Fruit fly (Drosophila melanogaster) whole organism, embryonic: Measurements from ENCODE around the gene CG5910.
A peak's percentile ranks its signal among the peaks of the same experiment; 100 is the strongest.

ENCODE experiments used
- Aef1 ChIP-seq: fragments of 200-800 bp; sonication (Bioruptor generic); IDR thresholded peaks from 3 replicates; pipeline ENCODE4 v1.3.6; 2022; ENCODE audit warnings: missing biosample characterization, missing genetic modification characterization
- Bdp1 ChIP-seq: fragments of 200-800 bp; sonication (Bioruptor generic); optimal IDR thresholded peaks from 3 replicates; lab custom pipeline; 2016; ENCODE audit warnings: missing biosample characterization, missing genetic modification characterization
- CG10267 ChIP-seq: fragments of 200-800 bp; sonication (Bioruptor generic); optimal IDR thresholded peaks from 2 replicates; lab custom pipeline; 2018; ENCODE audit warnings: missing biosample characterization, mild to moderate bottlenecking, missing genetic modification characterization, moderate library complexity
- CG10462 ChIP-seq: fragments of 200-800 bp; sonication (Bioruptor generic); optimal IDR thresholded peaks from 2 replicates; lab custom pipeline; 2016; ENCODE audit warnings: missing biosample characterization, missing genetic modification characterization
- CG11085 ChIP-seq: fragments of 200-800 bp; sonication (Bioruptor generic); IDR thresholded peaks from 2 replicates; pipeline ENCODE4 v1.3.6; 2022; ENCODE audit warnings: missing biosample characterization, missing genetic modification characterization
- CG11247 ChIP-seq: fragments of 200-800 bp; sonication (Bioruptor generic); IDR thresholded peaks from 2 replicates; pipeline ENCODE4 v1.3.6; 2022; ENCODE audit warnings: missing biosample characterization, missing genetic modification characterization
- CG12155 ChIP-seq: fragments of 200-800 bp; sonication (Bioruptor generic); optimal IDR thresholded peaks from 3 replicates; lab custom pipeline; 2016; ENCODE audit warnings: missing biosample characterization, missing genetic modification characterization
- CG12391 ChIP-seq: fragments of 200-800 bp; sonication (Bioruptor generic); optimal IDR thresholded peaks from 3 replicates; lab custom pipeline; 2018; ENCODE audit warnings: missing biosample characterization, mild to moderate bottlenecking, missing genetic modification characterization, moderate library complexity
- CG14441 ChIP-seq: fragments of 200-800 bp; sonication (Bioruptor generic); IDR thresholded peaks from 2 replicates; pipeline ENCODE4 v1.3.6; 2022; ENCODE audit warnings: missing biosample characterization, missing genetic modification characterization
- CG17568 ChIP-seq: fragments of 200-800 bp; sonication (Bioruptor generic); optimal IDR thresholded peaks from 2 replicates; lab custom pipeline; 2018; ENCODE audit warnings: missing biosample characterization, mild to moderate bottlenecking, missing genetic modification characterization, moderate library complexity
- CG31224 ChIP-seq: fragments of 200-800 bp; sonication (Bioruptor generic); IDR thresholded peaks from 2 replicates; pipeline ENCODE4 v1.3.6; 2022; ENCODE audit warnings: missing biosample characterization, missing genetic modification characterization
- CG33557 ChIP-seq: fragments of 200-800 bp; sonication (Bioruptor generic); optimal IDR thresholded peaks from 2 replicates; lab custom pipeline; 2019; ENCODE audit warnings: missing biosample characterization, mild to moderate bottlenecking, missing genetic modification characterization, moderate library complexity
- CG42726 ChIP-seq: fragments of 200-800 bp; sonication (Bioruptor generic); IDR thresholded peaks from 2 replicates; pipeline ENCODE4 v1.3.6; 2022; ENCODE audit warnings: missing biosample characterization, missing genetic modification characterization; ENCODE audit not compliant: partially characterized antibody
- CG4328 ChIP-seq: fragments of 200-800 bp; sonication (Bioruptor generic); optimal IDR thresholded peaks from 3 replicates; lab custom pipeline; 2017; ENCODE audit warnings: missing biosample characterization, missing genetic modification reagents, missing genetic modification characterization
- CG4730 ChIP-seq: fragments of 200-800 bp; sonication (Bioruptor generic); IDR thresholded peaks from 2 replicates; pipeline ENCODE4 v1.3.6; 2022; ENCODE audit warnings: missing biosample characterization, missing genetic modification characterization
- CG4820 ChIP-seq: fragments of 200-800 bp; sonication (Bioruptor generic); optimal IDR thresholded peaks from 3 replicates; lab custom pipeline; 2016; ENCODE audit warnings: missing biosample characterization, missing genetic modification characterization
- CG6683 ChIP-seq: fragments of 200-800 bp; sonication (Bioruptor generic); optimal IDR thresholded peaks from 2 replicates; lab custom pipeline; 2017; ENCODE audit warnings: missing biosample characterization, mild to moderate bottlenecking, missing genetic modification characterization, missing genetic modification reagents
- CG7556 ChIP-seq: fragments of 200-800 bp; sonication (Bioruptor generic); optimal IDR thresholded peaks from 2 replicates; lab custom pipeline; 2017; ENCODE audit warnings: missing biosample characterization, mild to moderate bottlenecking, missing genetic modification characterization
- CG8089 ChIP-seq: fragments of 200-800 bp; sonication (Bioruptor generic); optimal IDR thresholded peaks from 3 replicates; lab custom pipeline; 2016; ENCODE audit warnings: missing biosample characterization, missing genetic modification characterization
- Camta ChIP-seq: fragments of 200-800 bp; sonication (Bioruptor generic); optimal IDR thresholded peaks from 2 replicates; lab custom pipeline; 2016; ENCODE audit warnings: missing biosample characterization, missing genetic modification characterization
- Hand ChIP-seq: fragments of 200-800 bp; sonication (Bioruptor generic); optimal IDR thresholded peaks from 2 replicates; lab custom pipeline; 2017; ENCODE audit warnings: mild to moderate bottlenecking, missing biosample characterization, missing genetic modification reagents, missing genetic modification characterization
- HmgZ ChIP-seq: fragments of 200-800 bp; sonication (Bioruptor generic); optimal IDR thresholded peaks from 2 replicates; lab custom pipeline; 2018; ENCODE audit warnings: missing biosample characterization, mild to moderate bottlenecking, missing genetic modification characterization
- Lpt ChIP-seq: fragments of >200 bp; optimal IDR thresholded peaks from 2 replicates; lab custom pipeline; 2018; ENCODE audit warnings: missing biosample characterization, missing genetic modification characterization
- PHDP ChIP-seq: fragments of 200-800 bp; sonication (Bioruptor generic); optimal IDR thresholded peaks from 3 replicates; lab custom pipeline; 2018; ENCODE audit warnings: missing biosample characterization, mild to moderate bottlenecking, missing genetic modification characterization, moderate library complexity
- Six4 ChIP-seq: fragments of 200-800 bp; sonication (Bioruptor generic); optimal IDR thresholded peaks from 2 replicates; lab custom pipeline; 2016; ENCODE audit warnings: missing biosample characterization, missing genetic modification characterization
- Sox100B ChIP-seq: fragments of 200-800 bp; sonication (Bioruptor generic); optimal IDR thresholded peaks from 3 replicates; lab custom pipeline; 2018; ENCODE audit warnings: missing biosample characterization, mild to moderate bottlenecking, missing genetic modification characterization
- TFAM ChIP-seq: fragments of 200-800 bp; sonication (Bioruptor generic); optimal IDR thresholded peaks from 2 replicates; lab custom pipeline; 2017; ENCODE audit warnings: missing biosample characterization, missing genetic modification characterization, inconsistent platforms
- btn ChIP-seq: fragments of 200-800 bp; sonication (Bioruptor generic); optimal IDR thresholded peaks from 2 replicates; lab custom pipeline; 2016; ENCODE audit warnings: missing biosample characterization, missing genetic modification characterization
- caup ChIP-seq: fragments of 200-800 bp; sonication (Bioruptor generic); optimal IDR thresholded peaks from 3 replicates; lab custom pipeline; 2017; ENCODE audit warnings: missing biosample characterization, mild to moderate bottlenecking, missing genetic modification characterization, moderate library complexity; ENCODE audit not compliant: severe bottlenecking
- esg ChIP-seq: fragments of 200-800 bp; sonication (Bioruptor generic); conservative IDR thresholded peaks from 2 replicates; pipeline ENCODE4 v1.3.6; 2022; ENCODE audit warnings: missing biosample characterization, missing genetic modification characterization
- gcm2 ChIP-seq: fragments of 200-800 bp; sonication (Bioruptor generic); optimal IDR thresholded peaks from 2 replicates; lab custom pipeline; 2016; ENCODE audit warnings: missing biosample characterization, missing genetic modification characterization
- grn ChIP-seq: fragments of 200-800 bp; sonication (Bioruptor generic); optimal IDR thresholded peaks from 3 replicates; lab custom pipeline; 2017; ENCODE audit warnings: missing biosample characterization, missing genetic modification characterization
- gsb ChIP-seq: fragments of 200-800 bp; sonication (Bioruptor generic); IDR thresholded peaks from 2 replicates; pipeline ENCODE4 v1.3.6; 2022; ENCODE audit warnings: missing biosample characterization, missing genetic modification characterization
- gsb-n ChIP-seq: fragments of 200-800 bp; sonication (Bioruptor generic); optimal IDR thresholded peaks from 3 replicates; lab custom pipeline; 2018; ENCODE audit warnings: missing biosample characterization, mild to moderate bottlenecking, missing genetic modification characterization
- ham ChIP-seq: fragments of 200-800 bp; sonication (Bioruptor generic); IDR thresholded peaks from 2 replicates; pipeline ENCODE4 v1.3.6; 2022; ENCODE audit warnings: missing biosample characterization, missing genetic modification characterization
- hbn ChIP-seq: fragments of 200-800 bp; sonication (Bioruptor generic); IDR thresholded peaks from 2 replicates; pipeline ENCODE4 v1.3.6; 2022; ENCODE audit warnings: missing biosample characterization, missing genetic modification characterization; ENCODE audit not compliant: partially characterized antibody
- jigr1 ChIP-seq: fragments of 200-800 bp; sonication (Bioruptor generic); IDR thresholded peaks from 3 replicates; pipeline ENCODE4 v1.3.6; 2022; ENCODE audit warnings: missing biosample characterization, missing genetic modification characterization
- lola ChIP-seq, 3 experiments: fragments of >200 bp in 2 of 3; fragments of 200-800 bp in 1 of 3; sonication (Bioruptor generic) in 1 of 3; optimal IDR thresholded peaks; 2 replicates each; lab custom pipeline; 2017 to 2019; ENCODE audit warnings: missing biosample characterization in 3 of 3, missing genetic modification characterization in 3 of 3, mild to moderate bottlenecking in 1 of 3, moderate library complexity in 1 of 3
- nerfin-1 ChIP-seq: fragments of 200-800 bp; sonication (Bioruptor generic); optimal IDR thresholded peaks from 3 replicates; lab custom pipeline; 2019; ENCODE audit warnings: missing biosample characterization, mild to moderate bottlenecking, missing genetic modification characterization, moderate library complexity
- pnt ChIP-seq: fragments of 200-800 bp; sonication (Bioruptor generic); optimal IDR thresholded peaks from 3 replicates; lab custom pipeline; 2016; ENCODE audit warnings: missing biosample characterization, missing genetic modification characterization
- slou ChIP-seq: fragments of 200-800 bp; sonication (Bioruptor generic); optimal IDR thresholded peaks from 3 replicates; lab custom pipeline; 2016; ENCODE audit warnings: missing biosample characterization, missing genetic modification characterization
- sr ChIP-seq: fragments of 200-800 bp; sonication (Bioruptor generic); IDR thresholded peaks from 3 replicates; pipeline ENCODE4 v1.3.6; 2022; ENCODE audit warnings: missing biosample characterization, missing genetic modification characterization
- sug ChIP-seq: fragments of 200-800 bp; optimal IDR thresholded peaks from 2 replicates; lab custom pipeline; 2019; ENCODE audit warnings: missing biosample characterization, mild to moderate bottlenecking, missing genetic modification characterization, moderate library complexity
- tin ChIP-seq: fragments of 200-800 bp; sonication (Bioruptor generic); optimal IDR thresholded peaks from 3 replicates; lab custom pipeline; 2016; ENCODE audit warnings: missing biosample characterization, missing genetic modification characterization
- tio ChIP-seq: fragments of 200-800 bp; sonication (Bioruptor generic); optimal IDR thresholded peaks from 2 replicates; lab custom pipeline; 2017; ENCODE audit warnings: missing biosample characterization, missing genetic modification characterization, inconsistent platforms
- tll ChIP-seq, 2 experiments: fragments of 200-800 bp in 1 of 2; fragments of >200 bp in 1 of 2; sonication (Bioruptor generic) in 1 of 2; optimal IDR thresholded peaks; 2 replicates each; lab custom pipeline; 2017 to 2019; ENCODE audit warnings: missing biosample characterization in 2 of 2, missing genetic modification characterization in 2 of 2, mild to moderate bottlenecking in 1 of 2, moderate library complexity in 1 of 2
- z ChIP-seq: fragments of 200-800 bp; sonication (Bioruptor generic); IDR thresholded peaks from 3 replicates; pipeline ENCODE4 v1.3.6; 2022; ENCODE audit warnings: missing biosample characterization, missing genetic modification characterization
- zen2 ChIP-seq: fragments of 200-800 bp; sonication (Bioruptor generic); IDR thresholded peaks from 3 replicates; pipeline ENCODE4 v1.3.6; 2022; ENCODE audit warnings: missing biosample characterization, missing genetic modification characterization; ENCODE audit not compliant: partially characterized antibody
- zf30C ChIP-seq: fragments of 200-800 bp; sonication (Bioruptor generic); optimal IDR thresholded peaks from 3 replicates; lab custom pipeline; 2018; ENCODE audit warnings: missing biosample characterization, mild to moderate bottlenecking, missing genetic modification characterization

CG5910 gene

DNA sequence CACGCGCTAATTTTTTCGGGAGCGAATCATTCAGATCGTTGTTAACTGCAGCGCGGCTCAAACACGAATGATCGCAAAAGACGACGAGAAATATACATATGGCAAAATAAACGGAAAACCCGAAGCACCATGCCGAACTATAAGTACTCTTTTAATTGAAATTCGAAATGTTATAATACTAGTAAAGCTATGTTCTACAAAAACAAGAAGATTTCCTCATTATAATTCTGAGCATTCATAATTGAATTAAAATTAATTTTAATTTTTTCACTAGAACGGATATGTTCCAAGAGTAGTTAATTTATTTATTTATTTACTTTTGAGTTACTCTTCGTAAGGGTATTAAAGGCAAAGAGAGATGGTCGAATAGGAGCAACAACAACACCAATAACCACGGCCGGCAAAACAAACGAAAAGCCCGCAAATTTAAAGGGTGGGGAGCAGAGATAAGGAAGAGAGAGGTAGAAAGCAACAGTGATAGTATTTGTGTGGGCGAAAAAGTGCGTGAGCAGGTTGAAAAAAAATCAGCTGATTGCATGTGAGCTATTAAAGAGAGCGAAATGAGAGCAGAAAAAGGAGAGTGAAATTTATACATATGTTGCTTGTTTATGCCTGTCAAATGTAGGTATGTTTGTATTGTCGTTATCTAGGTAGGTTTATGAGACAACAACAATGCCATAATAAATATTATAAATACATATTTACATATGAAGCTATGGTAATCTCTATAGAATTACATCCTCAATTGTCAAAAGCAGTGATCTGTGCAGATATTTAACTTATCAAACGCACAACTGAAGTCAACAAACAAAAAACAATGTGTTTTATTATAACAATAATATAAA is 51.4 kb downstream of the CG5910 start (continued):
- TF ChIP-seq Hand (GFP tag; lab: Kevin White, UChicago) (peak; percentile 58), CG11247 (GFP tag; lab: Robert Waterston, UW) (no peak; the same call in 1 of the 2 replicates), Lpt (no peak), caup (GFP tag; lab: Kevin White, UChicago) (peak; percentile 57), zen2 (GFP tag; lab: Robert Waterston, UW) (no peak), grn (GFP tag; lab: Kevin White, UChicago) (no peak), sug (tag; lab: Kevin White, UChicago) (peak; percentile 49), btn (GFP tag; lab: Kevin White, UChicago) (peak; percentile 15), HmgZ (tag; lab: Kevin White, UChicago) (peak; percentile 55), TFAM (no peak), Aef1 (GFP tag; lab: Robert Waterston, UW) (peak; percentile 72), Six4 (GFP tag; lab: Kevin White, UChicago) (peak; percentile 44), CG42726 (GFP tag; lab: Robert Waterston, UW) (no peak), CG4820 (peak; percentile 44), CG8089 (GFP tag; lab: Kevin White, UChicago) (no peak), CG4328 (no peak), jigr1 (peak; percentile 53; the same call in 2 of the 3 replicates), nerfin-1 (tag; lab: Kevin White, UChicago) (peak; percentile 15), CG14441 (GFP tag; lab: Robert Waterston, UW) (peak; percentile 78), CG4730 (GFP tag; lab: Robert Waterston, UW) (peak; percentile 77; the same call in 1 of the 2 replicates), tin (peak; percentile 50), PHDP (tag; lab: Kevin White, UChicago) (peak; percentile 85), slou (GFP tag; lab: Kevin White, UChicago) (no peak), Sox100B (GFP tag; lab: Kevin White, UChicago) (peak; percentile 58), CG12391 (tag; lab: Kevin White, UChicago) (peak; percentile 77), gcm2 (GFP tag; lab: Kevin White, UChicago) (no peak), CG10462 (GFP tag; lab: Kevin White, UChicago) (no peak), CG17568 (GFP tag; lab: Kevin White, UChicago) (peak; percentile 57), sr (GFP tag; lab: Robert Waterston, UW) (peak; percentile 96), tll (GFP tag; optimal IDR thresholded peaks at IDR 0.05; lab: Kevin White, UChicago) (no peak), z (GFP tag; lab: Robert Waterston, UW) (no peak), lola (GFP tag; optimal IDR thresholded peaks at IDR 0.05; lab: Kevin White, UChicago) (peak in 1 of 3 experiments; percentile 20)

DNA sequence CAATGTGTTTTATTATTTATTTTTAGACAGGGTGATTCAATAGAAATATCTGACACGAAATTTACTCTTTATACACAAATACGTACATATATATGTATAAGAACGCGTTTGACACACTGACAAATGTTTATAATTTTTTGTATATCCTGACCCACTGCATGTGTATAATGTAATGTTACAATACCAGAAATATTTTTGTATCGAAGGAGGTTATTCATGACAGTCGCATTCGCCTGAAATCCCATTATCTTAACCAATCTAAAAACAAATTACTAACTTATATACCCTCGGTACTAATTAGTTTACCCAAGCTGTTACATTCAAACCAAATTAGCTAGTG is 52.0 kb downstream of the CG5910 start:
- TF ChIP-seq CG10267 (tag; lab: Kevin White, UChicago) (peak; percentile 69), Bdp1 (GFP tag; lab: Kevin White, UChicago) (no peak), esg (GFP tag; lab: Robert Waterston, UW) (peak; percentile 23; the same call in 1 of the 2 replicates), hbn (GFP tag; lab: Robert Waterston, UW) (no peak), CG6683 (GFP tag; lab: Kevin White, UChicago) (no peak), CG11085 (GFP tag; lab: Robert Waterston, UW) (peak; percentile 18; the same call in 1 of the 2 replicates), ham (no peak), CG33557 (GFP tag; lab: Kevin White, UChicago) (no peak), gsb (GFP tag; lab: Robert Waterston, UW) (no peak), gsb-n (tag; lab: Kevin White, UChicago) (peak; percentile 30), tio (GFP tag; lab: Kevin White, UChicago) (peak; percentile 24), CG12155 (GFP tag; lab: Kevin White, UChicago) (no peak), zf30C (GFP tag; lab: Kevin White, UChicago) (no peak), CG31224 (no peak), pnt (GFP tag; lab: Kevin White, UChicago) (no peak), CG7556 (GFP tag; lab: Kevin White, UChicago) (peak; percentile 7), Camta (GFP tag; lab: Kevin White, UChicago) (peak; percentile 22)
